Fruit fly (Drosophila melanogaster) whole organism, embryonic: Measurements from ENCODE around the gene GNBP2.

ENCODE experiments used
- Asciz ChIP-seq: fragments of 200-800 bp; sonication (Bioruptor generic); optimal IDR thresholded peaks from 2 replicates; lab custom pipeline; 2017; ENCODE audit warnings: missing biosample characterization, mild to moderate bottlenecking, missing genetic modification characterization, missing genetic modification reagents
- Awh ChIP-seq: fragments of 200-800 bp; sonication (Bioruptor generic); IDR thresholded peaks from 2 replicates; pipeline ENCODE4, ENCODE4 v1.3.6; 2022; ENCODE audit warnings: missing biosample characterization, missing genetic modification characterization
- B-H2 ChIP-seq: fragments of 200-800 bp; sonication (Bioruptor generic); optimal IDR thresholded peaks from 2 replicates; lab custom pipeline; 2018; ENCODE audit warnings: missing biosample characterization, mild to moderate bottlenecking, missing genetic modification characterization
- CG10462 ChIP-seq: fragments of 200-800 bp; sonication (Bioruptor generic); optimal IDR thresholded peaks from 2 replicates; lab custom pipeline; 2016; ENCODE audit warnings: missing biosample characterization, missing genetic modification characterization
- CG10543 ChIP-seq: fragments of 200-800 bp; sonication (Bioruptor generic); optimal IDR thresholded peaks from 3 replicates; lab custom pipeline; 2017; ENCODE audit warnings: missing biosample characterization, mild to moderate bottlenecking, missing genetic modification characterization, moderate library complexity
- CG11085 ChIP-seq: fragments of 200-800 bp; sonication (Bioruptor generic); IDR thresholded peaks from 2 replicates; pipeline ENCODE4 v1.3.6; 2022; ENCODE audit warnings: missing biosample characterization, missing genetic modification characterization
- CG11696 ChIP-seq: fragments of 200-800 bp; sonication (Bioruptor generic); IDR thresholded peaks from 2 replicates; pipeline ENCODE4 v1.3.6; 2022; ENCODE audit warnings: missing biosample characterization, missing genetic modification characterization
- CG12391 ChIP-seq: fragments of 200-800 bp; sonication (Bioruptor generic); optimal IDR thresholded peaks from 3 replicates; lab custom pipeline; 2018; ENCODE audit warnings: missing biosample characterization, mild to moderate bottlenecking, missing genetic modification characterization, moderate library complexity
- CG12942 ChIP-seq: fragments of 200-800 bp; sonication (Bioruptor generic); optimal IDR thresholded peaks from 3 replicates; lab custom pipeline; 2016; ENCODE audit warnings: missing biosample characterization, missing genetic modification characterization
- CG17328 ChIP-seq: fragments of 200-800 bp; sonication (Bioruptor generic); IDR thresholded peaks from 2 replicates; pipeline ENCODE4 v1.3.6; 2022; ENCODE audit warnings: missing biosample characterization, missing genetic modification characterization
- CG17361 ChIP-seq: fragments of 200-800 bp; sonication (Bioruptor generic); IDR thresholded peaks from 3 replicates; pipeline ENCODE4 v1.3.6; 2022; ENCODE audit warnings: missing biosample characterization, missing genetic modification characterization
- CG17612 ChIP-seq: fragments of 200-800 bp; sonication (Bioruptor generic); IDR thresholded peaks from 2 replicates; pipeline ENCODE4 v1.3.6; 2022; ENCODE audit warnings: missing biosample characterization, missing genetic modification characterization
- CG3163 ChIP-seq: fragments of 200-800 bp; sonication (Bioruptor generic); optimal IDR thresholded peaks from 3 replicates; lab custom pipeline; 2016; ENCODE audit warnings: missing biosample characterization, missing genetic modification characterization
- CG3281 ChIP-seq: fragments of 200-800 bp; sonication (Bioruptor generic); optimal IDR thresholded peaks from 3 replicates; lab custom pipeline; 2017; ENCODE audit warnings: missing biosample characterization, mild to moderate bottlenecking, missing genetic modification characterization
- CG3407 ChIP-seq: fragments of 200-800 bp; sonication (Bioruptor generic); optimal IDR thresholded peaks from 2 replicates; lab custom pipeline; 2018; ENCODE audit warnings: missing biosample characterization, mild to moderate bottlenecking, missing genetic modification characterization
- CG4424 ChIP-seq: fragments of 200-800 bp; sonication (Bioruptor generic); optimal IDR thresholded peaks from 3 replicates; lab custom pipeline; 2016; ENCODE audit warnings: missing biosample characterization, missing genetic modification characterization
- CG5953 ChIP-seq: fragments of 200-800 bp; sonication (Bioruptor generic); IDR thresholded peaks from 2 replicates; pipeline ENCODE4 v1.3.6; 2022; ENCODE audit warnings: missing biosample characterization, missing genetic modification characterization
- CG8281 ChIP-seq: fragments of 200-800 bp; sonication (Bioruptor generic); optimal IDR thresholded peaks from 2 replicates; lab custom pipeline; 2018; ENCODE audit warnings: missing biosample characterization, mild to moderate bottlenecking, missing genetic modification characterization, moderate library complexity
- CG8478 ChIP-seq: fragments of >200 bp; optimal IDR thresholded peaks from 2 replicates; lab custom pipeline; 2018
- CG9876 ChIP-seq: fragments of 200-800 bp; sonication (Bioruptor generic); optimal IDR thresholded peaks from 2 replicates; lab custom pipeline; 2016; ENCODE audit warnings: missing biosample characterization, missing genetic modification characterization
- CrebB ChIP-seq: fragments of 200-800 bp; sonication (Bioruptor generic); optimal IDR thresholded peaks from 3 replicates; lab custom pipeline; 2018; ENCODE audit warnings: missing biosample characterization, mild to moderate bottlenecking, missing genetic modification characterization
- Dp ChIP-seq: fragments of 200-800 bp; sonication (Bioruptor generic); optimal IDR thresholded peaks from 2 replicates; lab custom pipeline; 2018; ENCODE audit warnings: missing biosample characterization, mild to moderate bottlenecking, missing genetic modification characterization, moderate library complexity
- HLHmδ ChIP-seq: fragments of 200-800 bp; sonication (Bioruptor generic); optimal IDR thresholded peaks from 2 replicates; lab custom pipeline; 2018; ENCODE audit warnings: missing biosample characterization, mild to moderate bottlenecking, missing genetic modification characterization, moderate library complexity
- Hmr ChIP-seq: fragments of 200-800 bp; sonication (Bioruptor generic); optimal IDR thresholded peaks from 3 replicates; lab custom pipeline; 2017; ENCODE audit warnings: mild to moderate bottlenecking, missing biosample characterization, missing genetic modification reagents, missing genetic modification characterization
- Hr39 ChIP-seq: fragments of >200 bp; optimal IDR thresholded peaks from 2 replicates; lab custom pipeline; 2017
- Lhr ChIP-seq: fragments of 200-800 bp; sonication (Bioruptor generic); optimal IDR thresholded peaks from 3 replicates; lab custom pipeline; 2017; ENCODE audit warnings: mild to moderate bottlenecking, missing biosample characterization, missing genetic modification reagents, missing genetic modification characterization
- Mrtf ChIP-seq: fragments of 200-800 bp; sonication (Bioruptor generic); IDR thresholded peaks from 3 replicates; pipeline ENCODE4 v1.3.6; 2022; ENCODE audit warnings: missing biosample characterization, missing genetic modification characterization
- NC2α ChIP-seq: fragments of 200-800 bp; sonication (Bioruptor generic); optimal IDR thresholded peaks from 2 replicates; lab custom pipeline; 2016; ENCODE audit warnings: missing biosample characterization, missing genetic modification characterization
- Opbp ChIP-seq: fragments of 200-800 bp; sonication (Bioruptor generic); IDR thresholded peaks from 3 replicates; pipeline ENCODE4 v1.3.6; 2022; ENCODE audit warnings: missing biosample characterization, missing genetic modification characterization; ENCODE audit not compliant: partially characterized antibody
- Side ChIP-seq: fragments of 200-800 bp; sonication (Bioruptor generic); optimal IDR thresholded peaks from 2 replicates; lab custom pipeline; 2016; ENCODE audit warnings: missing biosample characterization, missing genetic modification characterization
- Sox100B ChIP-seq: fragments of 200-800 bp; sonication (Bioruptor generic); optimal IDR thresholded peaks from 3 replicates; lab custom pipeline; 2018; ENCODE audit warnings: missing biosample characterization, mild to moderate bottlenecking, missing genetic modification characterization
- Tbp ChIP-seq: fragments of >200 bp; optimal IDR thresholded peaks from 2 replicates; lab custom pipeline; 2018; ENCODE audit warnings: missing biosample characterization, missing genetic modification characterization
- Usf ChIP-seq: fragments of 200-800 bp; sonication (Bioruptor generic); optimal IDR thresholded peaks from 2 replicates; lab custom pipeline; 2017; ENCODE audit warnings: missing genotype, missing biosample characterization, missing genetic modification characterization
- ab ChIP-seq: fragments of 200-800 bp; sonication (Bioruptor generic); optimal IDR thresholded peaks from 2 replicates; lab custom pipeline; 2016; ENCODE audit warnings: missing biosample characterization, missing genetic modification characterization
- br ChIP-seq: fragments of >200 bp; optimal IDR thresholded peaks from 2 replicates; lab custom pipeline; 2017
- crc ChIP-seq: fragments of 200-800 bp; sonication (Bioruptor generic); optimal IDR thresholded peaks from 2 replicates; lab custom pipeline; 2016; ENCODE audit warnings: missing biosample characterization, missing genetic modification characterization
- danr ChIP-seq: fragments of 200-800 bp; sonication (Bioruptor generic); IDR thresholded peaks from 2 replicates; pipeline ENCODE4 v1.3.6; 2022; ENCODE audit warnings: missing biosample characterization, missing genetic modification characterization
- emc ChIP-seq: fragments of 200-800 bp; sonication (Bioruptor generic); optimal IDR thresholded peaks from 2 replicates; lab custom pipeline; 2016; ENCODE audit warnings: missing biosample characterization, missing genetic modification characterization
- exex ChIP-seq: fragments of 200-800 bp; sonication (Bioruptor generic); optimal IDR thresholded peaks from 4 replicates; lab custom pipeline; 2018; ENCODE audit warnings: missing biosample characterization, mild to moderate bottlenecking, missing genetic modification characterization, moderate library complexity
- gcm2 ChIP-seq: fragments of 200-800 bp; sonication (Bioruptor generic); optimal IDR thresholded peaks from 2 replicates; lab custom pipeline; 2016; ENCODE audit warnings: missing biosample characterization, missing genetic modification characterization
- knrl ChIP-seq: fragments of 200-800 bp; sonication (Bioruptor generic); IDR thresholded peaks from 3 replicates; pipeline ENCODE4 v1.3.6; 2022; ENCODE audit warnings: missing biosample characterization, missing genetic modification characterization; ENCODE audit not compliant: partially characterized antibody
- pfk ChIP-seq: fragments of 200-800 bp; sonication (Bioruptor generic); optimal IDR thresholded peaks from 2 replicates; lab custom pipeline; 2018; ENCODE audit warnings: missing biosample characterization, mild to moderate bottlenecking, missing genetic modification characterization, moderate library complexity
- pho ChIP-seq: fragments of 200-800 bp; sonication (Bioruptor generic); optimal IDR thresholded peaks from 2 replicates; lab custom pipeline; 2016; ENCODE audit warnings: missing biosample characterization, missing genetic modification characterization
- salm ChIP-seq: fragments of 200-800 bp; sonication (Bioruptor generic); optimal IDR thresholded peaks from 2 replicates; lab custom pipeline; 2018; ENCODE audit warnings: missing biosample characterization, mild to moderate bottlenecking, missing genetic modification characterization
- sc ChIP-seq, 3 experiments: fragments of >200 bp in 2 of 3; fragments of 200-800 bp in 1 of 3; sonication (Bioruptor generic) in 1 of 3; optimal IDR thresholded peaks; 2 replicates in 2 of 3; 3 replicates in 1 of 3; lab custom pipeline; 2017; ENCODE audit warnings: mild to moderate bottlenecking in 1 of 3, missing biosample characterization in 1 of 3, missing genetic modification characterization in 1 of 3, missing genetic modification reagents in 1 of 3
- sens-2 ChIP-seq: fragments of 200-800 bp; sonication (Bioruptor generic); IDR thresholded peaks from 2 replicates; pipeline ENCODE4 v1.3.6; 2022; ENCODE audit warnings: missing biosample characterization, missing genetic modification characterization
- so ChIP-seq: fragments of 200-800 bp; sonication (Bioruptor generic); IDR thresholded peaks from 3 replicates; pipeline ENCODE4 v1.3.6; 2022; ENCODE audit warnings: missing biosample characterization, missing genetic modification characterization
- sug ChIP-seq: fragments of 200-800 bp; optimal IDR thresholded peaks from 2 replicates; lab custom pipeline; 2019; ENCODE audit warnings: missing biosample characterization, mild to moderate bottlenecking, missing genetic modification characterization, moderate library complexity
- tup ChIP-seq: fragments of 200-800 bp; sonication (Bioruptor generic); optimal IDR thresholded peaks from 2 replicates; lab custom pipeline; 2016; ENCODE audit warnings: missing biosample characterization, mild to moderate bottlenecking, missing genetic modification characterization, moderate library complexity

GNBP2 gene

DNA sequence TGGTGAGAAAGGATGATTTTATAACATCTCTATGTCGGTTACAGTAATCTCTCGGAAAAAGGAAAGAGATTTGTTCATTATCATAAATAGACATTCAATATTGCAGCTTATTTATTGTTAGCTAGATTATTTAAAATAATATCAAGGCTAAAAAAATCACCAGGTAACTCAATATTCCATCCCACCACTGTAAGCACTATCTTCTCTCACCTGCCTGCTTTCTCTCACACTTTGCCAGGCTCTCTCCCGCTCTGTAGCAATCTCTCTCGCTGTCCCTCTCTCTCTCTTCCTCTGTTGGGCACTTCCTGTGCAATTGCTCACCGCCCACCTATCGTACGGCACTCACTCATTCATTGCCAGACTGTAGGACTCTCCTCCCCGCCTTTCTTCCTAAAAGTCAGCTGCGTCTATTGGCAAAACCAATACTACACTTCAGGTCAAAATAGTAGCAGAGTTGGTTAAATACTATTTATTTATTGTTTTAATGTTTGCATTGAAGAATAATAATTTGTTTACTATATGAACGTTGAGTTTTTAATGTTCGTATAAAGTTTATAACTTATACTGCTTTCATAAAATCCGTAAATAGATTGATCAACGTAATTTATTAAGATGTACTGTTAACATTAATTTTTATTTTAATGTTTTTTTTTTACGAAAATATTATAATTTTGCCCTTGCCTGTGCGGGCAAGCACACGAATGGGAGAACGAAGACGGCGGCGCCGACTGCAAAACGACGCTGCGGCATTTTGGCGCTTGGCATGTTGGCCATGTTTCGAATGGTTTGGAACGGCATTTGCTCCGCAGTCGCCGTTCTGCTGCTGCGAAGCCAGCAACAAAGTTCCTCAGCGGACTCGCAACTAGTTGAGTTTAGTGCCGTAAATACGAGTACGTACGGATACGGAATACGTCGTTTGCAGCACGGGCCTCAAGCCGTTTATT is 34.4 kb downstream of the GNBP2 start (continued):
- TF ChIP-seq ab (peak; percentile 94), Opbp (GFP tag; lab: Robert Waterston, UW) (no peak), B-H2 (peak; percentile 98), HLHmδ (GFP tag; lab: Kevin White, UChicago) (peak; percentile 36), CG11085 (GFP tag; lab: Robert Waterston, UW) (peak; percentile 97), gcm2 (peak; percentile 92), CG17328 (GFP tag; lab: Robert Waterston, UW) (peak; percentile 97), Hr39 (no peak), br (lab: Kevin White, UChicago) (no peak), pho (GFP tag; lab: Kevin White, UChicago) (peak; percentile 98), CG12391 (tag; lab: Kevin White, UChicago) (peak; percentile 89), CG8478 (no peak), Mrtf (GFP tag; lab: Robert Waterston, UW) (peak; percentile 98), Dp (GFP tag; lab: Kevin White, UChicago) (peak; percentile 0), CG3281 (GFP tag; lab: Kevin White, UChicago) (peak; percentile 91), NC2α (GFP tag; lab: Kevin White, UChicago) (peak; percentile 82), CG10543 (GFP tag; lab: Kevin White, UChicago) (peak; percentile 94), knrl (GFP tag; lab: Robert Waterston, UW) (no peak), emc (GFP tag; lab: Kevin White, UChicago) (peak; percentile 93), CG17612 (GFP tag; lab: Robert Waterston, UW) (peak; percentile 95), sens-2 (GFP tag; lab: Robert Waterston, UW) (peak; percentile 94), Side (peak; percentile 76), crc (peak; percentile 89), CG3407 (GFP tag; lab: Kevin White, UChicago) (peak; percentile 66), Tbp (GFP tag; lab: Kevin White, UChicago) (no peak), CG4424 (GFP tag; lab: Kevin White, UChicago) (peak; percentile 88), salm (tag; lab: Kevin White, UChicago) (peak; percentile 88), sug (tag; lab: Kevin White, UChicago) (peak; percentile 90), CG12942 (GFP tag; lab: Kevin White, UChicago) (peak; percentile 88), CG3163 (GFP tag; lab: Kevin White, UChicago) (peak; percentile 84), Sox100B (GFP tag; lab: Kevin White, UChicago) (peak; percentile 94), Usf (peak; percentile 67), CG8281 (peak; percentile 69), pfk (no peak), CG9876 (GFP tag; lab: Kevin White, UChicago) (peak; percentile 91), Awh (GFP tag; lab: Robert Waterston, UW) (peak; percentile 96), Lhr (peak; percentile 52), so (GFP tag; lab: Robert Waterston, UW) (peak; percentile 95), danr (GFP tag; lab: Robert Waterston, UW) (peak; percentile 92), tup (peak; percentile 72), sc (optimal IDR thresholded peaks at IDR 0.05; lab: Kevin White, UChicago) (no peak), sc (GFP tag; optimal IDR thresholded peaks at IDR 0.05; lab: Kevin White, UChicago) (peak; percentile 63), CG11696 (GFP tag; lab: Robert Waterston, UW) (peak; percentile 91), exex (tag; lab: Kevin White, UChicago) (peak; percentile 62), CrebB (tag; lab: Kevin White, UChicago) (peak; percentile 94), CG17361 (GFP tag; lab: Robert Waterston, UW) (peak; percentile 96), Asciz (GFP tag; lab: Kevin White, UChicago) (peak; percentile 89), Hmr (peak; percentile 94), CG5953 (GFP tag; lab: Robert Waterston, UW) (peak; percentile 93), CG10462 (GFP tag; lab: Kevin White, UChicago) (peak; percentile 78)
